Worm (Caenorhabditis elegans): ENCODE measurements around the gene D2023.3.
A peak's percentile ranks its signal among the peaks of the same experiment; 100 is the strongest.

ce11 chrV:11782809-11783440 is 28.9 kb downstream of the D2023.3 start, which contains the start of gene F55A11.11:
- peak; percentile 16 for TF ChIP-seq snpc-4 (tag; optimal IDR thresholded peaks at IDR 0.05)
- no peak for TF ChIP-seq skn-1 (tag; optimal IDR thresholded peaks at IDR 0.05)
- TF ChIP-seq zag-1 (tag; optimal IDR thresholded peaks at IDR 0.05): no peak
- peak; percentile 20 for TF ChIP-seq egl-27 (tag; optimal IDR thresholded peaks at IDR 0.05)
- TF ChIP-seq ZK546.5 (tag; optimal IDR thresholded peaks at IDR 0.05): no peak

Data from whole organism, L2 larva.